Worm (Caenorhabditis elegans) whole organism, mixed stage, embryonic: ENCODE results near the gene R05H5.4.

Experiments
- blmp-1 ChIP-seq: fragments of 150-350 bp; optimal IDR thresholded peaks from 2 replicates; lab custom pipeline; 2014; ENCODE audit warnings: missing biosample characterization, missing genetic modification characterization
- elt-1 ChIP-seq: sonication (generic microtip); optimal IDR thresholded peaks from 2 replicates; lab custom pipeline; 2017; ENCODE audit warnings: missing genetic modification characterization, mild to moderate bottlenecking, missing compliant biosample characterization, antibody characterized with exemption, moderate library complexity, borderline replicate concordance; ENCODE audit not compliant: insufficient read depth
- elt-3 ChIP-seq: fragments of 150-350 bp; optimal IDR thresholded peaks from 2 replicates; lab custom pipeline; 2014; ENCODE audit warnings: missing biosample characterization, missing genetic modification characterization
- ham-2 ChIP-seq: fragments of 200-800 bp; sonication (Bioruptor generic); optimal IDR thresholded peaks from 2 replicates; lab custom pipeline; 2018; ENCODE audit warnings: mild to moderate bottlenecking, missing genetic modification characterization, missing compliant biosample characterization
- lin-13 ChIP-seq: fragments of 150-350 bp; optimal IDR thresholded peaks from 2 replicates; lab custom pipeline; 2014; ENCODE audit warnings: missing biosample characterization, missing genetic modification characterization
- lsy-2 ChIP-seq: fragments of 150-350 bp; optimal IDR thresholded peaks from 2 replicates; lab custom pipeline; 2014; ENCODE audit warnings: missing biosample characterization, missing genetic modification characterization
- mep-1 ChIP-seq: fragments of 150-350 bp; optimal IDR thresholded peaks from 2 replicates; lab custom pipeline; 2017; ENCODE audit warnings: missing biosample characterization, missing genetic modification reagents, missing genetic modification characterization, inconsistent platforms
- nhr-237 ChIP-seq: fragments of 150-350 bp; optimal IDR thresholded peaks from 2 replicates; lab custom pipeline; 2014; ENCODE audit warnings: missing biosample characterization, missing genetic modification characterization
- nhr-76 ChIP-seq: sonication (generic microtip); optimal IDR thresholded peaks from 2 replicates; lab custom pipeline; 2017; ENCODE audit warnings: missing biosample characterization, missing genetic modification characterization
- snpc-4 ChIP-seq: fragments of 150-350 bp; optimal IDR thresholded peaks from 2 replicates; lab custom pipeline; 2014; ENCODE audit warnings: missing biosample characterization, missing genetic modification characterization
- sptf-1 ChIP-seq: sonication (generic microtip); optimal IDR thresholded peaks from 2 replicates; lab custom pipeline; 2017; ENCODE audit warnings: mild to moderate bottlenecking, missing genetic modification characterization, moderate library complexity, missing compliant biosample characterization
- zip-8 ChIP-seq: fragments of 150-350 bp; optimal IDR thresholded peaks from 2 replicates; lab custom pipeline; 2014; ENCODE audit warnings: missing biosample characterization, missing genetic modification characterization
- ztf-11 ChIP-seq: fragments of 150-350 bp; optimal IDR thresholded peaks from 2 replicates; lab custom pipeline; 2014; ENCODE audit warnings: missing biosample characterization, missing genetic modification characterization

DNA sequence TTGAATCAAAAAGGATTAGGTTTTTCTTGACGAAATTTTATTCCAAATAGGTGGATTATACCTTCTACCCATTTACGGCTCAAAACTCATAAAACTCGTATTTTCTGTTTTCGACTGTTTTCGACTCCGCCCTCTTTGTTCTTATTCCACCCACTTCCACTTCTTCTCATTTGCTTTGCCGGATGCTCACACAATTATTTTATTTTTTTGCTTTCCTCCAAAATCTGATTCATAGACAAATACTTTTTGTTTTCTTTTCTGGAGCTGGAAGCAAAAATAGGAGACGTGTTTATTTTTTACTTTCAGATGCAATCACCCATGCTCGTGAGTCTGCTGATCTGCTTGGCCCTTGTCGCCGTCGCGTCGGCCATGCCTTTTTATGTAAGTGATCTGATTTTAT lies 44.7 kb downstream of the R05H5.4 start, which contains the start of gene nlp-63:
- TF ChIP-seq ztf-11 (tag; lab: Kevin White, UChicago): no peak
- TF ChIP-seq snpc-4: no peak
- no peak for TF ChIP-seq ham-2 (GFP tag; lab: Kevin White, UChicago)
- TF ChIP-seq lsy-2 (tag; lab: Kevin White, UChicago): no peak
- TF ChIP-seq elt-3 (tag; lab: Kevin White, UChicago): no peak
- no peak for TF ChIP-seq elt-1 (tag; lab: Kevin White, UChicago)
- TF ChIP-seq nhr-76 (tag; lab: Kevin White, UChicago): no peak
- no peak for TF ChIP-seq lin-13 (tag; lab: Kevin White, UChicago)
- no peak for TF ChIP-seq nhr-237 (tag; lab: Kevin White, UChicago)
- no peak for TF ChIP-seq mep-1 (tag; lab: Kevin White, UChicago)
- no peak for TF ChIP-seq zip-8 (tag; lab: Kevin White, UChicago)
- TF ChIP-seq sptf-1 (tag; lab: Kevin White, UChicago): no peak
- TF ChIP-seq blmp-1 (tag; lab: Kevin White, UChicago): no peak
